Worm (Caenorhabditis elegans): ENCODE measurements around the gene srx-31.

ce11 chrV:808260-808659 lies 14.6 kb downstream of the srx-31 start:
- TF ChIP-seq nhr-11 (tag; optimal IDR thresholded peaks at IDR 0.05) (no peak), fkh-8 (tag; optimal IDR thresholded peaks at IDR 0.05) (no peak), ama-1 (optimal IDR thresholded peaks at IDR 0.05) (no peak), xbp-1 (tag; optimal IDR thresholded peaks at IDR 0.05) (no peak), aly-2 (tag; optimal IDR thresholded peaks at IDR 0.05) (no peak), rnt-1 (tag; optimal IDR thresholded peaks at IDR 0.05) (no peak), dpl-1 (GFP tag; optimal IDR thresholded peaks at IDR 0.05) (no peak), ceh-82 (tag; optimal IDR thresholded peaks at IDR 0.05) (no peak), C16A3.4 (tag; optimal IDR thresholded peaks at IDR 0.05) (no peak), nhr-237 (tag; optimal IDR thresholded peaks at IDR 0.05) (no peak), skn-1 (tag; optimal IDR thresholded peaks at IDR 0.05) (no peak), egl-27 (tag; optimal IDR thresholded peaks at IDR 0.05) (no peak), elt-3 (tag; optimal IDR thresholded peaks at IDR 0.05) (no peak), efl-1 (optimal IDR thresholded peaks at IDR 0.05) (no peak), efl-1 (GFP tag; optimal IDR thresholded peaks at IDR 0.05 in 1 of 2) (no peak)

Data from whole organism, L1 larva.